Worm (Caenorhabditis elegans) whole organism, L3 larva: Measurements from ENCODE around the gene Y6D1A.2.

Experiments
- R02D3.7 ChIP-seq: fragments of 150-350 bp; optimal IDR thresholded peaks from 2 replicates; lab custom pipeline; 2014; ENCODE audit warnings: missing biosample characterization, missing genetic modification characterization
- ZK546.5 ChIP-seq: sonication (generic microtip); optimal IDR thresholded peaks from 2 replicates; lab custom pipeline; 2017; ENCODE audit warnings: missing biosample characterization, missing genetic modification characterization
- aly-2 ChIP-seq: fragments of 150-350 bp; optimal IDR thresholded peaks from 2 replicates; lab custom pipeline; 2014; ENCODE audit warnings: missing biosample characterization, missing genetic modification characterization
- ama-1 ChIP-seq: fragments of 150-350 bp; optimal IDR thresholded peaks from 2 replicates; lab custom pipeline; 2018
- ceh-16 ChIP-seq: sonication (generic microtip); optimal IDR thresholded peaks from 2 replicates; lab custom pipeline; 2017; ENCODE audit warnings: missing biosample characterization, missing genetic modification characterization
- ceh-28 ChIP-seq: fragments of 150-350 bp; optimal IDR thresholded peaks from 2 replicates; lab custom pipeline; 2014; ENCODE audit warnings: missing biosample characterization, missing genetic modification reagents, missing genetic modification characterization
- ceh-82 ChIP-seq: fragments of 150-350 bp; optimal IDR thresholded peaks from 2 replicates; lab custom pipeline; 2014; ENCODE audit warnings: missing biosample characterization, missing genetic modification characterization
- ceh-9 ChIP-seq: sonication (generic microtip); optimal IDR thresholded peaks from 2 replicates; lab custom pipeline; 2018; ENCODE audit warnings: missing biosample characterization, missing genetic modification characterization
- egl-27 ChIP-seq: sonication (generic microtip); optimal IDR thresholded peaks from 4 replicates; lab custom pipeline; 2017; ENCODE audit warnings: missing biosample characterization, missing genetic modification reagents, missing genetic modification characterization
- egl-5 ChIP-seq: fragments of 150-350 bp; optimal IDR thresholded peaks from 2 replicates; lab custom pipeline; 2017; ENCODE audit warnings: missing biosample characterization, missing genetic modification reagents, missing genetic modification characterization, inconsistent platforms
- elt-3 ChIP-seq, 3 experiments: fragments of 150-350 bp in 1 of 3; sonication (generic microtip) in 2 of 3; optimal IDR thresholded peaks; 2 replicates in 2 of 3; 4 replicates in 1 of 3; lab custom pipeline; 2014 to 2017; ENCODE audit warnings: missing biosample characterization in 3 of 3, missing genetic modification characterization in 3 of 3
- eor-1 ChIP-seq, 2 experiments: fragments of 150-350 bp; optimal IDR thresholded peaks; 2 replicates each; lab custom pipeline; 2014 to 2018; ENCODE audit warnings: missing biosample characterization in 2 of 2, missing genetic modification characterization in 2 of 2
- fkh-2 ChIP-seq: fragments of 150-350 bp; optimal IDR thresholded peaks from 2 replicates; lab custom pipeline; 2014; ENCODE audit warnings: missing biosample characterization, missing genetic modification reagents, missing genetic modification characterization
- fos-1 ChIP-seq: fragments of 150-350 bp; optimal IDR thresholded peaks from 2 replicates; lab custom pipeline; 2014; ENCODE audit warnings: missing biosample characterization, missing genetic modification characterization
- hmg-11 ChIP-seq: sonication (generic microtip); optimal IDR thresholded peaks from 2 replicates; lab custom pipeline; 2016; ENCODE audit warnings: missing genetic modification characterization, missing compliant biosample characterization
- lin-15B ChIP-seq: fragments of 150-350 bp; optimal IDR thresholded peaks from 2 replicates; lab custom pipeline; 2014; ENCODE audit warnings: missing biosample characterization, missing genetic modification characterization
- lsy-12 ChIP-seq: sonication (generic microtip); optimal IDR thresholded peaks from 2 replicates; lab custom pipeline; 2016; ENCODE audit warnings: mild to moderate bottlenecking, missing genetic modification characterization, missing compliant biosample characterization
- mdl-1 ChIP-seq: fragments of 150-350 bp; optimal IDR thresholded peaks from 2 replicates; lab custom pipeline; 2014; ENCODE audit warnings: missing biosample characterization, missing genetic modification characterization
- mml-1 ChIP-seq: fragments of 150-350 bp; sonication (generic microtip); optimal IDR thresholded peaks from 3 replicates; lab custom pipeline; 2014; ENCODE audit warnings: missing biosample characterization, missing genetic modification characterization
- nfya-1 ChIP-seq: sonication (generic microtip); optimal IDR thresholded peaks from 2 replicates; lab custom pipeline; 2017; ENCODE audit warnings: missing genetic modification characterization, mild to moderate bottlenecking, missing compliant biosample characterization, antibody characterized with exemption, moderate library complexity; ENCODE audit not compliant: insufficient read depth
- nhr-11 ChIP-seq: fragments of 150-350 bp; optimal IDR thresholded peaks from 2 replicates; lab custom pipeline; 2014; ENCODE audit warnings: missing biosample characterization, missing genetic modification characterization
- nhr-12 ChIP-seq: fragments of 150-350 bp; optimal IDR thresholded peaks from 2 replicates; lab custom pipeline; 2014; ENCODE audit warnings: missing biosample characterization, missing genetic modification characterization
- nhr-23 ChIP-seq: fragments of 150-350 bp; optimal IDR thresholded peaks from 2 replicates; lab custom pipeline; 2014; ENCODE audit warnings: missing biosample characterization, missing genetic modification reagents, missing genetic modification characterization
- nhr-237 ChIP-seq: fragments of 150-350 bp; optimal IDR thresholded peaks from 2 replicates; lab custom pipeline; 2014; ENCODE audit warnings: missing biosample characterization, missing genetic modification characterization
- nhr-25 ChIP-seq: sonication (generic microtip); optimal IDR thresholded peaks from 2 replicates; lab custom pipeline; 2017; ENCODE audit warnings: missing biosample characterization, missing genetic modification characterization
- nhr-28 ChIP-seq: fragments of 150-350 bp; optimal IDR thresholded peaks from 2 replicates; lab custom pipeline; 2014; ENCODE audit warnings: missing biosample characterization, missing genetic modification characterization
- nhr-43 ChIP-seq: sonication (generic microtip); optimal IDR thresholded peaks from 2 replicates; lab custom pipeline; 2016; ENCODE audit warnings: mild to moderate bottlenecking, missing genetic modification characterization, missing compliant biosample characterization; ENCODE audit not compliant: poor library complexity, severe bottlenecking
- nhr-67 ChIP-seq: fragments of 150-350 bp; optimal IDR thresholded peaks from 2 replicates; lab custom pipeline; 2014; ENCODE audit warnings: missing biosample characterization, missing genetic modification characterization
- nhr-76 ChIP-seq: fragments of 150-350 bp; sonication (generic microtip); optimal IDR thresholded peaks from 5 replicates; lab custom pipeline; 2014; ENCODE audit warnings: missing biosample characterization, missing genetic modification characterization
- pqm-1 ChIP-seq: fragments of 150-350 bp; optimal IDR thresholded peaks from 2 replicates; lab custom pipeline; 2017; ENCODE audit warnings: missing biosample characterization, missing genetic modification characterization, inconsistent platforms
- sea-2 ChIP-seq: fragments of 150-350 bp; sonication (generic microtip); optimal IDR thresholded peaks from 4 replicates; lab custom pipeline; 2014; ENCODE audit warnings: missing biosample characterization, missing genetic modification reagents, missing genetic modification characterization
- skn-1 ChIP-seq: fragments of 150-350 bp; optimal IDR thresholded peaks from 2 replicates; lab custom pipeline; 2014; ENCODE audit warnings: missing biosample characterization, missing genetic modification characterization
- snpc-4 ChIP-seq: fragments of 150-350 bp; optimal IDR thresholded peaks from 2 replicates; lab custom pipeline; 2014; ENCODE audit warnings: missing biosample characterization, missing genetic modification characterization
- tbx-2 ChIP-seq: sonication (generic microtip); optimal IDR thresholded peaks from 2 replicates; lab custom pipeline; 2016; ENCODE audit warnings: mild to moderate bottlenecking, missing genetic modification characterization, missing compliant biosample characterization
- unc-39 ChIP-seq: sonication (generic microtip); optimal IDR thresholded peaks from 4 replicates; lab custom pipeline; 2017; ENCODE audit warnings: missing biosample characterization, missing genetic modification characterization
- unc-62 ChIP-seq: fragments of 150-350 bp; sonication (generic microtip); optimal IDR thresholded peaks from 4 replicates; lab custom pipeline; 2014; ENCODE audit warnings: missing biosample characterization, missing genetic modification reagents, missing genetic modification characterization
- zag-1 ChIP-seq: fragments of 150-350 bp; optimal IDR thresholded peaks from 2 replicates; lab custom pipeline; 2014; ENCODE audit warnings: missing biosample characterization, missing genetic modification characterization
- ztf-11 ChIP-seq: fragments of 150-350 bp; optimal IDR thresholded peaks from 2 replicates; lab custom pipeline; 2014; ENCODE audit warnings: missing biosample characterization, missing genetic modification characterization
- ztf-4 ChIP-seq: fragments of 150-350 bp; optimal IDR thresholded peaks from 2 replicates; lab custom pipeline; 2014; ENCODE audit warnings: missing biosample characterization, missing genetic modification characterization

Y6D1A.2 gene

DNA sequence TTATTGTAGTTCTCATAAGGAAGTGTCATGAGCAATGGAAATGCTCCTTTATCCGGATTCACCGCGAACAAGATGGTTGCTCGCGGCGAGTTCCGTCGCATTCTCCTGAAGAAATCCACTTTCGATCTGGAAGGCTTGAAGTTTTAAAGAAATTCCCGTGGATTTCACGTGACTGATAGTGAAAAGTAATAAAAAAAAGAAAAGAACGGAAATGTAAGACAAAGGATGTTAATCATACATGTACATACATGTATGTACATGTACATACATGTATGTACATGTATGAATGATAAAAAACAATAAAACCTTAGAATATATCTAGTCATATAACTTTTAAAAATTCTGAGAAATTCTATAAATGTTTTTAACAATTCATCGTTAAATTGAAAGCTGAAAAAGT is 36.6 kb upstream of the Y6D1A.2 start, which contains the start of gene clh-1:
clh-1 (minus strand) TSS at position 101 of the 400 bp plus-strand sequence.
- TF ChIP-seq mdl-1 (tag; lab: Kevin White, UChicago) (no peak), unc-62 (no peak), nhr-43 (tag; lab: Kevin White, UChicago) (no peak), eor-1 (tag; optimal IDR thresholded peaks at IDR 0.05; lab: Kevin White, UChicago) (no peak), fos-1 (no peak), ceh-9 (tag; lab: Kevin White, UChicago) (no peak), ceh-16 (tag; lab: Kevin White, UChicago) (no peak), ZK546.5 (no peak), pqm-1 (no peak), nhr-11 (no peak)

DNA sequence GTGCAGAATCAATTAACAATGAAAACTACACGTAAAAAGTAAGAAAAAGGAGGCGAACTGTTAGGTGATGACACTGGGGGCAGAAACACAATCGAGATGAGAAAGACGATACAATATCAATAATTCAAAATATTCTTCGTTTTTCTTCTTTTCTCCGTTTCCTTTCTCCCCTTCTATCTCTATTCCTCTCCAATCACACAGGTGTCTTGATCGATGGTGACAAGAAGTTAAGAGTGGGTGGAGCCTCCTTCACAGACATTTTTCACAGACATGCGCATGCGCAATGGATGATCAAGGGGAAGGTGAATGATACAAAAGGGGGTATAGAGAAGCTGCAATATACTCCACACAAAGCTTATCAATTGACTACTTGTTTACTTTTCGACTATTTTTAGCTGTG is 35.0 kb upstream of the Y6D1A.2 start:
- TF ChIP-seq hmg-11 (tag; lab: Kevin White, UChicago) = no peak
- TF ChIP-seq egl-27 (tag; lab: Kevin White, UChicago) = no peak
- no peak for TF ChIP-seq ZK546.5
- TF ChIP-seq sea-2 (GFP tag; lab: Kevin White, UChicago) = no peak
- TF ChIP-seq skn-1 (tag; lab: Kevin White, UChicago) = no peak
- TF ChIP-seq nhr-12 = no peak
- no peak for TF ChIP-seq ama-1 (lab: Kevin White, UChicago)
- no peak for TF ChIP-seq nhr-237 (tag; lab: Kevin White, UChicago)
- no peak for TF ChIP-seq ceh-28 (tag; lab: Kevin White, UChicago)
- TF ChIP-seq pqm-1 = no peak

DNA sequence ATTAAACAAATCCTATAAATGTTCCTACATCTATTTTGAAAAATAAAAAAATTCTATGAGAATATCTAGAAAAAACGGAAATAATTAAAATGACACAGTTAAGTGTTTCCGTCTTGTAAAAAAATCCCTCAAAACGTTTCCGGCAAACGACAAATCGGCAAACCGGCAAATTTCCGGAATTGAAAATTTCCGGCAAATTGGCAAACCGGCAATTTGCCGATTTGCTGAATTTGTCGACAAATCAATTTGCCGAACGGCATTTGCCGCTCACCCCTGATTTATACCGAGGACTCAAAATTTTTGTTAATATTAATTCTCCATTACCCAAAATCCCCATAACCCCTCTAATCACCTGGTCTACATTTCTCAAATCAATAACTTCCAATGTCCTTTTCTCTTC is 33.4 kb upstream of the Y6D1A.2 start:
- TF ChIP-seq ama-1 (lab: Kevin White, UChicago) (no peak), lsy-12 (tag; lab: Kevin White, UChicago) (no peak), tbx-2 (no peak), elt-3 (tag; optimal IDR thresholded peaks at IDR 0.05; lab: Kevin White, UChicago) (no peak), ceh-82 (tag; lab: Kevin White, UChicago) (no peak), nhr-23 (tag; lab: Kevin White, UChicago) (no peak), nhr-25 (tag; lab: Kevin White, UChicago) (no peak), nhr-67 (tag; lab: Kevin White, UChicago) (no peak), ceh-9 (tag; lab: Kevin White, UChicago) (no peak), mml-1 (tag; lab: Kevin White, UChicago) (no peak)

DNA sequence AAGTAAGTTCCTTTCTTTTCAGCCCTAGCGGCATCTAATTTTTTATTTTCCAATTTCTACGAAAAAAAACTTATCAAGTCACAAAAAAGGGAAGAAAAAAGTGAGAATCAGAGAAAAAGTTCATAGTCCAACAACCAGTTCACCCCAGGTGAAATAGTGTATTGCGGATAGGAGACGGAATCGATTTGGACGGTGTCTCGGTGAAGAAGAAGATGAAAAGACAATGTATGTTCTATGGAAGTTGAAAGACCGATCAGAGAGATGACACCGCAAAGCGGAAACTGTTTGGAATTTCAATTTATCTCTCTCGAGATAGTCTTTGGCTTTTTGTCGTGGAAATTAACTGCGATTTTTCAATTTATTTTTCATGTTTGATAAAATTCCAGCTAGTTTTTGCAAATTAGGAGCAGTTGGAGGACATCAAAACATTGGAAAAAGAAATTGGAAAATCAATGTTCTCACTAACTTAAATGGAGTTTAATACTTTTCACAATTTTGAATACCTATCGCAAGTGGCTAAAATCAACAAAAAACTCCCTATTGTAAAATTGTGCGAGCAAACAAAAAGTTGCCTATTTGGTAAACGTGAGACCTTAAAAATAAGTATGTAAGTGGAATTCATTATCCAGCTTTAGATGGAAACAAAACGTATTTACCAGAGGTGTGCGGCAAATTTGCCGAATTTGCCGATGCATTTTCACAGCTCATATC is 32.6 kb upstream of the Y6D1A.2 start:
- peak; percentile 72 for TF ChIP-seq nhr-43 (tag; lab: Kevin White, UChicago)
- TF ChIP-seq mml-1 (tag; lab: Kevin White, UChicago) = no peak
- peak; percentile 69 for TF ChIP-seq nhr-23 (tag; lab: Kevin White, UChicago)
- no peak for TF ChIP-seq nhr-28 (tag; lab: Kevin White, UChicago)
- no peak for TF ChIP-seq nhr-11
- no peak for TF ChIP-seq ztf-11 (tag; lab: Kevin White, UChicago)
- TF ChIP-seq nhr-25 (tag; lab: Kevin White, UChicago) = peak; percentile 70

DNA sequence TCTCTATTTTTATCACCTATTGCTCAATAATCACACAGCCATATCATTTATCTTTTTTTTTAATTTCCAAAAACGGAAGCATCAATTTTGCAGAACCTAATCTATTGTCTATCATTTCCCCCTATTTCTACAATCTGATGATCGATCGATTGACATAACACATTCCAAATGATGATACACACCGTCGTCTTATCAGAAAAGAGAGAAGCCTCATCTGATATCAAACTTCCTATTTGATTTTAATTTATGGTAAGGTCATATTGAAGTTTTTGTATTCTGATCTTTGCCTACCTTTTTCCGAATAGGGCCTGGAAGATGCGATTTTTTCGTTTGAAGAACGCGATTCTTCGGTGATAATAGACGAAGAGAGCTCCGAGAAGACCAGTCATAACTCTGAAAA is 29.8 kb upstream of the Y6D1A.2 start:
- no peak for TF ChIP-seq ZK546.5
- no peak for TF ChIP-seq nhr-28 (tag; lab: Kevin White, UChicago)
- no peak for TF ChIP-seq ztf-4 (tag; lab: Kevin White, UChicago)
- TF ChIP-seq egl-5 (tag; lab: Kevin White, UChicago) = no peak
- no peak for TF ChIP-seq snpc-4 (tag; lab: Kevin White, UChicago)
- no peak for TF ChIP-seq lin-15B (tag; lab: Kevin White, UChicago)
- TF ChIP-seq skn-1 (tag; lab: Kevin White, UChicago) = no peak
- TF ChIP-seq ztf-11 (tag; lab: Kevin White, UChicago) = no peak
- no peak for TF ChIP-seq nfya-1 (tag; lab: Kevin White, UChicago)
- peak; percentile 30 for TF ChIP-seq nhr-23 (tag; lab: Kevin White, UChicago)
- no peak for TF ChIP-seq aly-2 (tag; lab: Kevin White, UChicago)
- TF ChIP-seq elt-3 (tag; optimal IDR thresholded peaks at IDR 0.05; lab: Kevin White, UChicago) = peak in 1 of 3 experiments; percentile 24
- no peak for TF ChIP-seq nhr-12
- TF ChIP-seq zag-1 = no peak
- TF ChIP-seq nhr-67 (tag; lab: Kevin White, UChicago) = no peak
- no peak for TF ChIP-seq fkh-2 (tag; lab: Kevin White, UChicago)
- TF ChIP-seq R02D3.7 (tag; lab: Kevin White, UChicago) = no peak
- TF ChIP-seq lsy-12 (tag; lab: Kevin White, UChicago) = no peak
- no peak for TF ChIP-seq eor-1 (tag; optimal IDR thresholded peaks at IDR 0.05; lab: Kevin White, UChicago)
- peak; percentile 76 for TF ChIP-seq nhr-76 (tag; lab: Kevin White, UChicago)
- TF ChIP-seq fos-1 = no peak
- no peak for TF ChIP-seq ceh-9 (tag; lab: Kevin White, UChicago)
- no peak for TF ChIP-seq nhr-11
- TF ChIP-seq unc-39 (tag; lab: Kevin White, UChicago) = no peak
- no peak for TF ChIP-seq nhr-25 (tag; lab: Kevin White, UChicago)
